Worm (Caenorhabditis elegans) whole organism, L3 larva: ENCODE measurements around the gene gsnl-1.
A peak's percentile ranks its signal among the peaks of the same experiment; 100 is the strongest.

Experiments used
- ZK546.5 ChIP-seq: sonication (generic microtip); optimal IDR thresholded peaks from 2 replicates; lab custom pipeline; 2017; ENCODE audit warnings: missing biosample characterization, missing genetic modification characterization
- lin-15B ChIP-seq: fragments of 150-350 bp; optimal IDR thresholded peaks from 2 replicates; lab custom pipeline; 2014; ENCODE audit warnings: missing biosample characterization, missing genetic modification characterization
- lsy-12 ChIP-seq: sonication (generic microtip); optimal IDR thresholded peaks from 2 replicates; lab custom pipeline; 2016; ENCODE audit warnings: mild to moderate bottlenecking, missing genetic modification characterization, missing compliant biosample characterization
- nfya-1 ChIP-seq: sonication (generic microtip); optimal IDR thresholded peaks from 2 replicates; lab custom pipeline; 2017; ENCODE audit warnings: missing genetic modification characterization, mild to moderate bottlenecking, missing compliant biosample characterization, antibody characterized with exemption, moderate library complexity; ENCODE audit not compliant: insufficient read depth
- nhr-23 ChIP-seq: fragments of 150-350 bp; optimal IDR thresholded peaks from 2 replicates; lab custom pipeline; 2014; ENCODE audit warnings: missing biosample characterization, missing genetic modification reagents, missing genetic modification characterization
- nhr-28 ChIP-seq: fragments of 150-350 bp; optimal IDR thresholded peaks from 2 replicates; lab custom pipeline; 2014; ENCODE audit warnings: missing biosample characterization, missing genetic modification characterization
- pqm-1 ChIP-seq: fragments of 150-350 bp; optimal IDR thresholded peaks from 2 replicates; lab custom pipeline; 2017; ENCODE audit warnings: missing biosample characterization, missing genetic modification characterization, inconsistent platforms
- skn-1 ChIP-seq: fragments of 150-350 bp; optimal IDR thresholded peaks from 2 replicates; lab custom pipeline; 2014; ENCODE audit warnings: missing biosample characterization, missing genetic modification characterization
- snpc-4 ChIP-seq: fragments of 150-350 bp; optimal IDR thresholded peaks from 2 replicates; lab custom pipeline; 2014; ENCODE audit warnings: missing biosample characterization, missing genetic modification characterization
- unc-62 ChIP-seq: fragments of 150-350 bp; sonication (generic microtip); optimal IDR thresholded peaks from 4 replicates; lab custom pipeline; 2014; ENCODE audit warnings: missing biosample characterization, missing genetic modification reagents, missing genetic modification characterization

DNA sequence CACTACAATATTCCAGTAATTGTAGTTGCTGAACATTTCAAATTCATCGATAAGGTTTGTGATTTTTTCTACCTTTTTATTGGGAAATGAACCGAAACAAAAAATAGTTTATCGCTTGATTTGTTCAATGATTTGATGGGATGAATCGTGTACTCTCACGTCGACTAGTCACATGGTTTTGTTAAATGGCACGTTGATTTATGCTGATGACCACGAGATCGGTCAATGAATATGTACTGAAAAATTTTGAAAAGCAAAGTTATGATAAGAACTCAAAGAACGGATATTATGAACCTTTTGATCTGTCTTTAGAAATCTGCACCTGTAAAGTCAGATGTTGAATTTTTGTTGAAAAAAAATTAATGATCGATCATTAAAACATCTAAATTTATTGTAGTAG is 19.4 kb downstream of the gsnl-1 start:
- TF ChIP-seq nhr-23 (tag; lab: Kevin White, UChicago) (peak; percentile 86), lin-15B (tag; lab: Kevin White, UChicago) (no peak), unc-62 (GFP tag; lab: Kevin White, UChicago) (no peak), snpc-4 (tag; lab: Kevin White, UChicago) (no peak), pqm-1 (tag; lab: Kevin White, UChicago) (peak; percentile 88), skn-1 (tag; lab: Kevin White, UChicago) (no peak), ZK546.5 (tag; lab: Kevin White, UChicago) (no peak), lsy-12 (tag; lab: Kevin White, UChicago) (peak; percentile 20), nhr-28 (tag; lab: Kevin White, UChicago) (no peak), nfya-1 (no peak)
